Worm (Caenorhabditis elegans) whole organism, young adult: ENCODE measurements around the gene bgnt-1.5.

Experiments
- B0035.1 ChIP-seq: sonication (generic microtip); optimal IDR thresholded peaks from 2 replicates; lab custom pipeline; 2016; ENCODE audit warnings: missing genetic modification characterization, mild to moderate bottlenecking, missing compliant biosample characterization, missing genotype, missing genetic modification reagents
- B0261.1 ChIP-seq: sonication (generic microtip); optimal IDR thresholded peaks from 2 replicates; lab custom pipeline; 2016; ENCODE audit warnings: mild to moderate bottlenecking, missing genetic modification characterization, moderate library complexity, missing compliant biosample characterization
- C06A6.2 ChIP-seq: fragments of 200-800 bp; sonication (Bioruptor generic); conservative IDR thresholded peaks from 2 replicates; pipeline ENCODE4 v1.3.6; 2022; ENCODE audit warnings: missing genetic modification characterization, missing compliant biosample characterization
- C17E4.6 ChIP-seq: fragments of 200-800 bp; sonication (Bioruptor generic); IDR thresholded peaks from 2 replicates; pipeline ENCODE4 v1.3.6; 2022; ENCODE audit warnings: missing genetic modification reagents, missing genetic modification characterization, missing compliant biosample characterization
- F22D6.2 ChIP-seq: sonication (generic microtip); optimal IDR thresholded peaks from 2 replicates; lab custom pipeline; 2016; ENCODE audit warnings: mild to moderate bottlenecking, missing genetic modification characterization, missing compliant biosample characterization
- F23B12.7 ChIP-seq: sonication (generic microtip); optimal IDR thresholded peaks from 2 replicates; lab custom pipeline; 2017; ENCODE audit warnings: missing genetic modification characterization, mild to moderate bottlenecking, missing compliant biosample characterization, antibody characterized with exemption, moderate library complexity; ENCODE audit not compliant: insufficient read depth
- F37B4.10 ChIP-seq: fragments of 200-800 bp; sonication (Bioruptor generic); IDR thresholded peaks from 2 replicates; pipeline ENCODE4 v1.3.6; 2022; ENCODE audit warnings: missing genetic modification characterization, missing compliant biosample characterization
- F57C9.4 ChIP-seq: sonication (generic microtip); optimal IDR thresholded peaks from 2 replicates; lab custom pipeline; 2017; ENCODE audit warnings: mild to moderate bottlenecking, missing genetic modification characterization, missing compliant biosample characterization
- Y53G8AR.9 ChIP-seq: fragments of 200-800 bp; sonication (Bioruptor generic); conservative IDR thresholded peaks from 2 replicates; pipeline ENCODE4 v1.3.6; 2022; ENCODE audit warnings: missing genetic modification reagents, missing genetic modification characterization, missing compliant biosample characterization
- ZK185.1 ChIP-seq: sonication (generic microtip); optimal IDR thresholded peaks from 2 replicates; lab custom pipeline; 2016; ENCODE audit warnings: mild to moderate bottlenecking, missing genetic modification characterization, missing compliant biosample characterization; ENCODE audit not compliant: poor library complexity, severe bottlenecking
- akir-1 ChIP-seq: fragments of 200-800 bp; sonication (Bioruptor generic); optimal IDR thresholded peaks from 2 replicates; lab custom pipeline; 2018; ENCODE audit warnings: mild to moderate bottlenecking, missing genetic modification characterization, moderate library complexity, missing compliant biosample characterization
- aptf-2 ChIP-seq: fragments of 200-800 bp; sonication (Bioruptor generic); conservative IDR thresholded peaks from 2 replicates; pipeline ENCODE4 v1.3.6; 2022; ENCODE audit warnings: missing genetic modification reagents, missing genetic modification characterization, missing compliant biosample characterization
- atf-7 ChIP-seq: sonication (generic microtip); optimal IDR thresholded peaks from 2 replicates; lab custom pipeline; 2017; ENCODE audit warnings: mild to moderate bottlenecking, missing genetic modification characterization, missing compliant biosample characterization
- attf-5 ChIP-seq: fragments of 200-800 bp; sonication (Bioruptor generic); optimal IDR thresholded peaks from 2 replicates; lab custom pipeline; 2018; ENCODE audit warnings: mild to moderate bottlenecking, missing genetic modification characterization, missing compliant biosample characterization
- ccch-3 ChIP-seq: fragments of 200-800 bp; sonication (Bioruptor generic); optimal IDR thresholded peaks from 2 replicates; lab custom pipeline; 2018; ENCODE audit warnings: mild to moderate bottlenecking, missing genetic modification characterization, missing compliant biosample characterization
- ceh-40 ChIP-seq: fragments of 200-800 bp; sonication (Bioruptor generic); IDR thresholded peaks from 2 replicates; pipeline ENCODE4 v1.3.6; 2022; ENCODE audit warnings: missing genetic modification characterization, missing compliant biosample characterization
- ceh-58 ChIP-seq: fragments of 200-800 bp; sonication (Bioruptor generic); IDR thresholded peaks from 2 replicates; pipeline ENCODE4 v1.3.6; 2022; ENCODE audit warnings: missing genetic modification characterization, missing compliant biosample characterization
- ceh-79 ChIP-seq: sonication (generic microtip); optimal IDR thresholded peaks from 2 replicates; lab custom pipeline; 2017; ENCODE audit warnings: mild to moderate bottlenecking, missing genetic modification characterization, missing compliant biosample characterization
- die-1 ChIP-seq: sonication (generic microtip); optimal IDR thresholded peaks from 2 replicates; lab custom pipeline; 2016; ENCODE audit warnings: missing genotype, mild to moderate bottlenecking, missing genetic modification characterization, missing compliant biosample characterization
- dpl-1 ChIP-seq: fragments of 150-350 bp; optimal IDR thresholded peaks from 2 replicates; lab custom pipeline; 2014; ENCODE audit warnings: missing biosample characterization, missing genetic modification reagents, missing genetic modification characterization
- egl-18 ChIP-seq: fragments of 200-800 bp; sonication (Bioruptor generic); IDR thresholded peaks from 2 replicates; pipeline ENCODE4 v1.3.6; 2022; ENCODE audit warnings: missing genetic modification reagents, missing genetic modification characterization, missing compliant biosample characterization
- egrh-3 ChIP-seq: fragments of 200-800 bp; sonication (Bioruptor generic); IDR thresholded peaks from 2 replicates; pipeline ENCODE4 v1.3.6; 2022; ENCODE audit warnings: missing genetic modification reagents, missing genetic modification characterization, missing compliant biosample characterization
- gei-17 ChIP-seq: fragments of 200-800 bp; sonication (Bioruptor generic); optimal IDR thresholded peaks from 2 replicates; lab custom pipeline; 2018; ENCODE audit warnings: mild to moderate bottlenecking, missing genetic modification characterization, missing compliant biosample characterization
- hlh-12 ChIP-seq: sonication (generic microtip); optimal IDR thresholded peaks from 2 replicates; lab custom pipeline; 2016; ENCODE audit warnings: missing genetic modification characterization, missing compliant biosample characterization
- hmg-1.2 ChIP-seq: fragments of 200-800 bp; sonication (Bioruptor generic); IDR thresholded peaks from 2 replicates; pipeline ENCODE4 v1.3.6; 2022; ENCODE audit warnings: missing genetic modification reagents, missing genetic modification characterization, missing compliant biosample characterization
- let-607 ChIP-seq, 2 experiments: fragments of 200-800 bp in 1 of 2; sonication (Bioruptor generic) in 1 of 2; sonication (generic microtip) in 1 of 2; optimal IDR thresholded peaks; 2 replicates each; lab custom pipeline; 2016 to 2018; ENCODE audit warnings: mild to moderate bottlenecking in 2 of 2, missing compliant biosample characterization in 2 of 2, missing genetic modification characterization in 2 of 2, moderate library complexity in 2 of 2, missing genotype in 1 of 2
- lin-40 ChIP-seq: sonication (generic microtip); optimal IDR thresholded peaks from 2 replicates; lab custom pipeline; 2016; ENCODE audit warnings: missing genetic modification characterization, mild to moderate bottlenecking, missing compliant biosample characterization, missing genotype, missing genetic modification reagents
- madf-6 ChIP-seq: fragments of 200-800 bp; sonication (Bioruptor generic); IDR thresholded peaks from 2 replicates; pipeline ENCODE4 v1.3.6; 2022; ENCODE audit warnings: missing genetic modification reagents, missing genetic modification characterization, missing compliant biosample characterization
- mcd-1 ChIP-seq: fragments of 200-800 bp; sonication (Bioruptor generic); IDR thresholded peaks from 2 replicates; pipeline ENCODE4 v1.3.6; 2022; ENCODE audit warnings: missing genetic modification reagents, missing genetic modification characterization, missing compliant biosample characterization
- mes-4 ChIP-seq: sonication (generic microtip); optimal IDR thresholded peaks from 2 replicates; lab custom pipeline; 2016; ENCODE audit warnings: missing genotype, missing genetic modification characterization, missing compliant biosample characterization
- mxl-1 ChIP-seq: sonication (generic microtip); optimal IDR thresholded peaks from 2 replicates; lab custom pipeline; 2016; ENCODE audit warnings: missing genetic modification characterization, missing compliant biosample characterization
- nfya-2 ChIP-seq: fragments of 200-800 bp; sonication (Bioruptor generic); IDR thresholded peaks from 2 replicates; pipeline ENCODE4 v1.3.6; 2022; ENCODE audit warnings: missing genetic modification reagents, missing genetic modification characterization, missing compliant biosample characterization
- nfyb-1 ChIP-seq: fragments of 200-800 bp; sonication (Bioruptor generic); IDR thresholded peaks from 2 replicates; pipeline ENCODE4 v1.3.6; 2022; ENCODE audit warnings: missing genetic modification reagents, missing genetic modification characterization, missing compliant biosample characterization
- rec-8 ChIP-seq, 2 experiments: sonication (generic microtip); optimal IDR thresholded peaks; 2 replicates each; lab custom pipeline; 2016; ENCODE audit warnings: mild to moderate bottlenecking in 2 of 2, missing genetic modification characterization in 2 of 2, missing genetic modification reagents in 2 of 2, missing genotype in 2 of 2, missing biosample characterization in 1 of 2, missing compliant biosample characterization in 1 of 2, moderate library complexity in 1 of 2
- sdz-38 ChIP-seq: sonication (generic microtip); optimal IDR thresholded peaks from 2 replicates; lab custom pipeline; 2016; ENCODE audit warnings: missing genotype, missing genetic modification characterization, missing compliant biosample characterization
- sea-2 ChIP-seq: fragments of 200-800 bp; sonication (Bioruptor generic); IDR thresholded peaks from 2 replicates; pipeline ENCODE4 v1.3.6; 2022; ENCODE audit warnings: missing genetic modification characterization, missing compliant biosample characterization
- snpc-1.1 ChIP-seq: sonication (generic microtip); optimal IDR thresholded peaks from 2 replicates; lab custom pipeline; 2017; ENCODE audit warnings: missing genetic modification characterization, mild to moderate bottlenecking, missing compliant biosample characterization, antibody characterized with exemption, moderate library complexity, missing genotype, missing genetic modification reagents; ENCODE audit not compliant: insufficient read depth
- snpc-4 ChIP-seq, 5 experiments: fragments of 150-350 bp in 1 of 5; sonication (generic microtip) in 4 of 5; optimal IDR thresholded peaks; 2 replicates each; lab custom pipeline; 2014 to 2018; ENCODE audit warnings: missing genetic modification characterization in 5 of 5, missing biosample characterization in 3 of 5, antibody characterized with exemption in 2 of 5, mild to moderate bottlenecking in 2 of 5, missing compliant biosample characterization in 2 of 5, missing genotype in 2 of 5, moderate library complexity in 2 of 5, missing genetic modification reagents in 1 of 5
- sptf-2 ChIP-seq: fragments of 200-800 bp; sonication (Bioruptor generic); optimal IDR thresholded peaks from 2 replicates; lab custom pipeline; 2018; ENCODE audit warnings: mild to moderate bottlenecking, missing genetic modification characterization, missing compliant biosample characterization
- tbx-9 ChIP-seq: sonication (generic microtip); optimal IDR thresholded peaks from 2 replicates; lab custom pipeline; 2016; ENCODE audit warnings: borderline replicate concordance, missing genetic modification characterization, inconsistent platforms, missing compliant biosample characterization
- unc-130 ChIP-seq: sonication (generic microtip); optimal IDR thresholded peaks from 2 replicates; lab custom pipeline; 2016; ENCODE audit warnings: missing genetic modification reagents, missing genetic modification characterization, missing compliant biosample characterization
- zim-3 ChIP-seq: sonication (generic microtip); optimal IDR thresholded peaks from 2 replicates; lab custom pipeline; 2017; ENCODE audit warnings: mild to moderate bottlenecking, missing genetic modification characterization, moderate library complexity, missing compliant biosample characterization
- ztf-25 ChIP-seq: fragments of 200-800 bp; sonication (Bioruptor generic); IDR thresholded peaks from 2 replicates; pipeline ENCODE4 v1.3.6; 2022; ENCODE audit warnings: missing genetic modification reagents, missing genetic modification characterization, missing compliant biosample characterization
- ztf-26 ChIP-seq: sonication (generic microtip); optimal IDR thresholded peaks from 2 replicates; lab custom pipeline; 2017; ENCODE audit warnings: missing genetic modification characterization, missing compliant biosample characterization
- ztf-28 ChIP-seq: fragments of 200-800 bp; sonication (Bioruptor generic); IDR thresholded peaks from 2 replicates; pipeline ENCODE4 v1.3.6; 2022; ENCODE audit warnings: missing genetic modification reagents, missing genetic modification characterization, missing compliant biosample characterization
- ztf-3 ChIP-seq: fragments of 200-800 bp; sonication (Bioruptor generic); optimal IDR thresholded peaks from 2 replicates; lab custom pipeline; 2018; ENCODE audit warnings: mild to moderate bottlenecking, missing genetic modification characterization, missing compliant biosample characterization
- ztf-6 ChIP-seq: fragments of 200-800 bp; sonication (Bioruptor generic); IDR thresholded peaks from 2 replicates; pipeline ENCODE4 v1.3.6; 2022; ENCODE audit warnings: missing genetic modification reagents, missing genetic modification characterization, missing compliant biosample characterization

Gene bgnt-1.5

DNA sequence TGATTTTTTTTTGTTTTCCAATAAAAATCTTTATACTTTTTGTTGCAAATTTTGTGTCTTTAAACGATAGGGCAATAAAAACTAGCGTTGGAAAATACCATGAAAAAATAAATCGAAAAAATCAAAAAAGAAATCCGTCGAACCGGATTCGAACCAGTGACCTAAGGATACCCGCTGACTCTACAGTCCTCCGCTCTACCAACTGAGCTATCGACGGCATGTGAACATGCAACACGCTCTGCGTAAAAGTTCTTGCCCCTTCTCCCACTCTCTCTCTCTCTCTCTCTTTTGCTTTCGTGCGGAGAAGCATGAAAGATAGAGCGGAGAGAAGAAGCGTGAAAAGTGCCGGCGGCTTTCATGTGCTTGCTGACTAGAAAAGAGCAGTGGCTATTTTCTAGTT is 32.4 kb upstream of the bgnt-1.5 start (continued):
- TF ChIP-seq mxl-1 (tag; lab: Kevin White, UChicago) (peak; percentile 78), nfyb-1 (GFP tag; lab: Robert Waterston, UW) (peak; percentile 89), aptf-2 (GFP tag; lab: Robert Waterston, UW) (0 out of 2 replicates have a peak, but pooled peaks have one; percentile 34), mcd-1 (GFP tag; lab: Robert Waterston, UW) (no peak), ztf-3 (no peak), Y53G8AR.9 (GFP tag; lab: Robert Waterston, UW) (0 out of 2 replicates have a peak, but pooled peaks have one; percentile 38), sea-2 (GFP tag; lab: Robert Waterston, UW) (0 out of 2 replicates have a peak, but pooled peaks have one; percentile 61), ceh-40 (GFP tag; lab: Robert Waterston, UW) (peak; percentile 66; the same call in 1 of the 2 replicates), ceh-79 (tag; lab: Kevin White, UChicago) (no peak), ztf-26 (tag; lab: Kevin White, UChicago) (no peak), egl-18 (no peak), C06A6.2 (GFP tag; lab: Robert Waterston, UW) (no peak), ccch-3 (GFP tag; lab: Kevin White, UChicago) (peak; percentile 16), rec-8 (tag; optimal IDR thresholded peaks at IDR 0.05; lab: Kevin White, UChicago) (peak; percentile 44 to 68), F22D6.2 (tag; lab: Kevin White, UChicago) (peak; percentile 33), snpc-4 (GFP tag; optimal IDR thresholded peaks at IDR 0.05; lab: Kevin White, UChicago) (no peak), snpc-4 (tag; optimal IDR thresholded peaks at IDR 0.05; lab: Kevin White, UChicago) (peak in 3 of 4 experiments; percentile 49 to 71 (median 71)), C17E4.6 (GFP tag; lab: Robert Waterston, UW) (no peak), hlh-12 (tag; lab: Kevin White, UChicago) (peak; percentile 41), ztf-6 (GFP tag; lab: Robert Waterston, UW) (no peak), lin-40 (tag; lab: Kevin White, UChicago) (peak; percentile 76), akir-1 (GFP tag; lab: Kevin White, UChicago) (no peak), F37B4.10 (GFP tag; lab: Robert Waterston, UW) (peak; percentile 89; the same call in 1 of the 2 replicates), ztf-25 (GFP tag; lab: Robert Waterston, UW) (peak; percentile 80; the same call in 1 of the 2 replicates), snpc-1.1 (no peak), ztf-28 (GFP tag; lab: Robert Waterston, UW) (peak; percentile 78; the same call in 1 of the 2 replicates), ceh-58 (GFP tag; lab: Robert Waterston, UW) (no peak), zim-3 (peak; percentile 65), B0035.1 (tag; lab: Kevin White, UChicago) (peak; percentile 53), sptf-2 (no peak), tbx-9 (no peak), die-1 (tag; lab: Kevin White, UChicago) (peak; percentile 89), atf-7 (tag; lab: Kevin White, UChicago) (peak; percentile 55), attf-5 (no peak), F23B12.7 (tag; lab: Kevin White, UChicago) (peak; percentile 72), sdz-38 (tag; lab: Kevin White, UChicago) (no peak), dpl-1 (no peak), F57C9.4 (no peak), mes-4 (tag; lab: Kevin White, UChicago) (peak; percentile 67), egrh-3 (GFP tag; lab: Robert Waterston, UW) (peak; percentile 53), gei-17 (GFP tag; lab: Kevin White, UChicago) (peak; percentile 60), hmg-1.2 (GFP tag; lab: Robert Waterston, UW) (peak; percentile 83), unc-130 (GFP tag; lab: Kevin White, UChicago) (peak; percentile 30), nfya-2 (GFP tag; lab: Robert Waterston, UW) (no peak), B0261.1 (tag; lab: Kevin White, UChicago) (peak; percentile 97), ZK185.1 (peak; percentile 60), let-607 (tag; optimal IDR thresholded peaks at IDR 0.05; lab: Kevin White, UChicago) (peak; percentile 0 to 52), madf-6 (no peak; the same call in none of the 2 replicates)
